Worm (Caenorhabditis elegans) whole organism, L4 larva: ENCODE data around the gene ZK546.19.

Source experiments
- D1046.2 ChIP-seq: fragments of 200-800 bp; sonication (Bioruptor generic); IDR thresholded peaks from 2 replicates; pipeline ENCODE4 v1.3.6; 2022; ENCODE audit warnings: missing genetic modification characterization, missing compliant biosample characterization
- ctbp-1 ChIP-seq: fragments of 200-800 bp; sonication (Bioruptor generic); IDR thresholded peaks from 2 replicates; pipeline ENCODE4 v1.3.6; 2022; ENCODE audit warnings: missing genetic modification reagents, missing genetic modification characterization, missing compliant biosample characterization
- pha-4 ChIP-seq, 2 experiments: fragments of 150-350 bp in 1 of 2; fragments of 200-800 bp in 1 of 2; sonication (Bioruptor generic) in 1 of 2; IDR thresholded peaks in 1 of 2; optimal IDR thresholded peaks in 1 of 2; 2 replicates each; pipeline versions ENCODE4 v1.3.6 to Lab custom; 2014 to 2022; ENCODE audit warnings: missing genetic modification characterization in 2 of 2, missing genetic modification reagents in 2 of 2, missing biosample characterization in 1 of 2, missing compliant biosample characterization in 1 of 2
- zip-11 ChIP-seq: fragments of 200-800 bp; sonication (Bioruptor generic); IDR thresholded peaks from 2 replicates; pipeline ENCODE4 v1.3.6; 2022; ENCODE audit warnings: missing genetic modification characterization, missing compliant biosample characterization

DNA sequence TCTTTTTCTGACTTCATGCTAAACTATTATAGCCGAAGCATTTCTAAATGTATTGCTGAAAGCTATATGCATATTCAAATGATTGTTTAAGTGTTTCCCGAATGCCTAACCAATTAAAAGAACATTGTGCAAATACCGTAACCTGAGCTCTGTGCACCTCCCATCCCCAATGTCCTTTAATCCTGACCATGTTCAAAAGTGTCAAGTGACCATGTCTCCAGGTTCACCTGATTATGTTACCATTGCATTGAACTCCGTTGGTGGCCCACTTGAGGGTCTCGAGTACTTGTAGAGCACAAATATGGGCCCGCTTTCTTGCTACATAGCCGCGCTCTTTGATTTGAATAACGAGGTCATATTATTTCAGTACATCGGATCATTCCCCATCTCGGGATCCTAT is 33.8 kb downstream of the ZK546.19 start:
- TF ChIP-seq ctbp-1 (GFP tag; lab: Robert Waterston, UW) = no peak
- no peak for TF ChIP-seq pha-4 (GFP tag; IDR thresholded peaks at IDR 0.05; lab: Robert Waterston, UW)
- no peak for TF ChIP-seq pha-4 (tag; optimal IDR thresholded peaks at IDR 0.05; lab: Kevin White, UChicago)
- no peak for TF ChIP-seq D1046.2 (GFP tag; lab: Robert Waterston, UW)
- no peak for TF ChIP-seq zip-11 (GFP tag; lab: Robert Waterston, UW)
